Worm (Caenorhabditis elegans): ENCODE results near the gene K08B12.1.

The K08B12.1 gene

DNA sequence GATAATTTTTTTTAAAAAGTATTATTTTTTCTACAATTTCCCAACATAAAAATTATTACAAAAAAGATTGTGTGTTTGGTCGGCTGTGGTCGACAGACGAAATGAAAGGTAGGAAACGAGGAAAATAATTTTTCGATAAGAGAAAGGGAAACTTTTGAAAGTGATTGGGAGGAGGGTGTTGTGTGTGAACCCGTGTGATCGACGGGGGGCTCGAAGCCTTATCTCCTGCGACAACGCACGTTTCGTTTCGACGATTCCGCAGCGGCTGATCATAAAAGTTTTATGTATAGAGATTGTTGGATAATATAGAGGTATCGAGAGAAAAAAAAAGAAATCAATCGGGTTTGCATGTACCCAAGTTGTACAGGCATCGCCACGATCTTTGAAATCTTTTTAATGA, 15.9 kb upstream of the K08B12.1 start (continued):
- TF ChIP-seq tlf-1 (GFP tag; optimal IDR thresholded peaks at IDR 0.05) (no peak), B0336.3 (GFP tag; IDR thresholded peaks at IDR 0.05) (no peak), F22D6.2 (tag; optimal IDR thresholded peaks at IDR 0.05) (no peak), Y79H2A.3 (GFP tag; conservative IDR thresholded peaks at IDR 0.05) (no peak), dpl-1 (GFP tag; optimal IDR thresholded peaks at IDR 0.05) (no peak), ceh-79 (tag; optimal IDR thresholded peaks at IDR 0.05) (no peak), ztf-25 (GFP tag; IDR thresholded peaks at IDR 0.05) (no peak), ccch-3 (GFP tag; optimal IDR thresholded peaks at IDR 0.05) (no peak), Y67H2A.10 (GFP tag; conservative IDR thresholded peaks at IDR 0.05) (no peak), pha-4 (tag; optimal IDR thresholded peaks at IDR 0.05) (no peak), mcd-1 (GFP tag; IDR thresholded peaks at IDR 0.05) (no peak), lin-54 (GFP tag; optimal IDR thresholded peaks at IDR 0.05) (peak; percentile 17), ztf-18 (tag; optimal IDR thresholded peaks at IDR 0.05) (no peak), ztf-22 (GFP tag; optimal IDR thresholded peaks at IDR 0.05) (peak; percentile 76), T26A5.8 (tag; optimal IDR thresholded peaks at IDR 0.05) (no peak), ceh-91 (GFP tag; IDR thresholded peaks at IDR 0.05) (no peak), nfya-2 (GFP tag; IDR thresholded peaks at IDR 0.05) (no peak), repo-1 (tag; optimal IDR thresholded peaks at IDR 0.05) (no peak), madf-10 (tag; optimal IDR thresholded peaks at IDR 0.05) (peak; percentile 46), egl-18 (GFP tag; IDR thresholded peaks at IDR 0.05) (no peak), rpc-1 (optimal IDR thresholded peaks at IDR 0.05) (no peak), rpc-1 (tag; optimal IDR thresholded peaks at IDR 0.05) (no peak), K12H6.12 (tag; optimal IDR thresholded peaks at IDR 0.05) (no peak), lsl-1 (GFP tag; optimal IDR thresholded peaks at IDR 0.05) (no peak), sdz-38 (tag; optimal IDR thresholded peaks at IDR 0.05) (no peak), lir-1 (GFP tag; conservative IDR thresholded peaks at IDR 0.05) (no peak), unc-130 (GFP tag; optimal IDR thresholded peaks at IDR 0.05) (no peak), F39B2.1 (GFP tag; IDR thresholded peaks at IDR 0.05) (no peak), tbp1 (GFP tag; optimal IDR thresholded peaks at IDR 0.05) (peak; percentile 7), nfyb-1 (GFP tag; IDR thresholded peaks at IDR 0.05) (0 out of 2 replicates have a peak, but pooled peaks have one; percentile 55), cebp-2 (GFP tag; IDR thresholded peaks at IDR 0.05) (no peak), sptf-2 (GFP tag; optimal IDR thresholded peaks at IDR 0.05) (no peak), nhr-179 (tag; optimal IDR thresholded peaks at IDR 0.05) (no peak), ama-1 (optimal IDR thresholded peaks at IDR 0.05) (no peak), ama-1 (GFP tag; optimal IDR thresholded peaks at IDR 0.05) (no peak), xnd-1 (tag; optimal IDR thresholded peaks at IDR 0.05) (no peak), ztf-3 (GFP tag; optimal IDR thresholded peaks at IDR 0.05) (no peak), F55B11.4 (tag; optimal IDR thresholded peaks at IDR 0.05; ENCODE audit: borderline replicate concordance, insufficient read depth) (no peak), dox-1 (GFP tag; IDR thresholded peaks at IDR 0.05) (peak; percentile 33; the same call in 1 of the 2 replicates), dpff-1 (tag; optimal IDR thresholded peaks at IDR 0.05) (no peak), mel-28 (tag; optimal IDR thresholded peaks at IDR 0.05; ENCODE audit: borderline replicate concordance) (no peak)

ce11 chrV:6244631-6245030, 14.5 kb upstream of the K08B12.1 start:
- TF ChIP-seq bed-2 (GFP tag; IDR thresholded peaks at IDR 0.05) = no peak
- TF ChIP-seq hrde-1 (tag; optimal IDR thresholded peaks at IDR 0.05; ENCODE audit: borderline replicate concordance) = no peak
- TF ChIP-seq ceh-40 (GFP tag; IDR thresholded peaks at IDR 0.05) = no peak
- TF ChIP-seq nfya-1 (tag; optimal IDR thresholded peaks at IDR 0.05; ENCODE audit: borderline replicate concordance, insufficient read depth) = no peak
- TF ChIP-seq rec-8 (tag; optimal IDR thresholded peaks at IDR 0.05) = no peak
- no peak for TF ChIP-seq unc-130 (GFP tag; optimal IDR thresholded peaks at IDR 0.05)
- no peak for TF ChIP-seq T26A5.8 (tag; optimal IDR thresholded peaks at IDR 0.05)
- TF ChIP-seq ama-1 (optimal IDR thresholded peaks at IDR 0.05) = no peak
- TF ChIP-seq ama-1 (GFP tag; optimal IDR thresholded peaks at IDR 0.05) = no peak
- TF ChIP-seq let-526 (GFP tag; IDR thresholded peaks at IDR 0.05) = no peak
- no peak for TF ChIP-seq die-1 (tag; optimal IDR thresholded peaks at IDR 0.05)
- no peak for TF ChIP-seq K12H6.12 (tag; optimal IDR thresholded peaks at IDR 0.05)
- no peak for TF ChIP-seq dox-1 (GFP tag; IDR thresholded peaks at IDR 0.05)
- TF ChIP-seq tbp1 (GFP tag; optimal IDR thresholded peaks at IDR 0.05) = no peak
- TF ChIP-seq ets-4 (GFP tag; optimal IDR thresholded peaks at IDR 0.05) = no peak
- TF ChIP-seq atf-7 (tag; optimal IDR thresholded peaks at IDR 0.05) = no peak
- no peak for TF ChIP-seq madf-3 (GFP tag; IDR thresholded peaks at IDR 0.05)
- TF ChIP-seq B0261.1 (tag; optimal IDR thresholded peaks at IDR 0.05) = no peak
